Worm (Caenorhabditis elegans) whole organism, early embryonic: ENCODE results near the gene Y45G5AM.9.

ENCODE experiments used
- B0310.2 ChIP-seq: sonication (generic microtip); optimal IDR thresholded peaks from 2 replicates; lab custom pipeline; 2016; ENCODE audit warnings: mild to moderate bottlenecking, missing genetic modification characterization, missing compliant biosample characterization
- F13C5.2 ChIP-seq: sonication (generic microtip); optimal IDR thresholded peaks from 2 replicates; lab custom pipeline; 2017; ENCODE audit warnings: mild to moderate bottlenecking, missing genetic modification characterization, inconsistent platforms, missing compliant biosample characterization
- aly-1 ChIP-seq: sonication (generic microtip); optimal IDR thresholded peaks from 2 replicates; lab custom pipeline; 2016; ENCODE audit warnings: missing genetic modification characterization, missing compliant biosample characterization
- ama-1 ChIP-seq: fragments of 150-350 bp; optimal IDR thresholded peaks from 2 replicates; lab custom pipeline; 2014
- ceh-13 ChIP-seq: fragments of 200-800 bp; sonication (Bioruptor generic); optimal IDR thresholded peaks from 2 replicates; lab custom pipeline; 2018; ENCODE audit warnings: mild to moderate bottlenecking, missing genetic modification characterization, missing compliant biosample characterization
- ceh-36 ChIP-seq: sonication (generic microtip); optimal IDR thresholded peaks from 2 replicates; lab custom pipeline; 2016; ENCODE audit warnings: missing genetic modification characterization, inconsistent platforms, missing compliant biosample characterization
- ets-7 ChIP-seq: sonication (generic microtip); optimal IDR thresholded peaks from 2 replicates; lab custom pipeline; 2016; ENCODE audit warnings: missing genotype, missing genetic modification characterization, missing compliant biosample characterization
- hmbx-1 ChIP-seq: sonication (generic microtip); optimal IDR thresholded peaks from 2 replicates; lab custom pipeline; 2016; ENCODE audit warnings: mild to moderate bottlenecking, missing genetic modification characterization, missing compliant biosample characterization
- hmg-4 ChIP-seq: fragments of 200-800 bp; sonication (Bioruptor generic); optimal IDR thresholded peaks from 2 replicates; lab custom pipeline; 2018; ENCODE audit warnings: mild to moderate bottlenecking, missing genetic modification characterization, missing compliant biosample characterization
- hnd-1 ChIP-seq: sonication (generic microtip); optimal IDR thresholded peaks from 2 replicates; lab custom pipeline; 2016; ENCODE audit warnings: missing genetic modification characterization, missing compliant biosample characterization
- scrt-1 ChIP-seq: fragments of 200-800 bp; sonication (Bioruptor generic); IDR thresholded peaks from 2 replicates; pipeline ENCODE4 v1.3.6; 2022; ENCODE audit warnings: missing genetic modification characterization, missing compliant biosample characterization
- tbx-11 ChIP-seq: fragments of 200-800 bp; sonication (Bioruptor generic); IDR thresholded peaks from 2 replicates; pipeline ENCODE4 v1.3.6; 2022; ENCODE audit warnings: missing genetic modification characterization, missing compliant biosample characterization
- tbx-37 ChIP-seq: fragments of 200-800 bp; sonication (Bioruptor generic); conservative IDR thresholded peaks from 2 replicates; pipeline ENCODE4 v1.3.6; 2022; ENCODE audit warnings: missing genetic modification reagents, missing genetic modification characterization, missing compliant biosample characterization
- tra-4 ChIP-seq: sonication (generic microtip); optimal IDR thresholded peaks from 2 replicates; lab custom pipeline; 2017; ENCODE audit warnings: missing genetic modification characterization, missing compliant biosample characterization

DNA sequence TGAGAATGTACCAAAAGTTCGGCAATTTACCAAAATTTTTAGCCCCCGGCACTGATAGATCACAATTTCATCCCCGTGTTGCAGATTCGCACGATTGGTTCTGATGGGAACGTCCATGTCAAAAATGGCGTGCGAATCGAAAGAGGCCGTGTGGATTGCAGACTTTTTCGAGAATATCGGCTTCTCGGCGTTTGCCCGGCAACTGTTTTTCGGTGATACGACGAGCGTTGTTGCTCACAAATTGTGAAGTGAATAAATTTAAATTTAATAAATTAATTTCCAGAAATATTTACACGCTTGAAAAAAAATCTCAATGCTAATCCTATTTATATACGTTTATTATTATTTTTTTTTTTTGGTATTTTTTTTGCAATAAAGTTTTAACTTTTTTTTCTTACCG, 4.8 kb downstream of the Y45G5AM.9 start:
- TF ChIP-seq tbx-37 (GFP tag; lab: Robert Waterston, UW): no peak
- TF ChIP-seq ets-7: no peak
- no peak for TF ChIP-seq ceh-13 (GFP tag; lab: Kevin White, UChicago)
- TF ChIP-seq tra-4 (tag; lab: Kevin White, UChicago): no peak
- TF ChIP-seq ama-1 (lab: Kevin White, UChicago): no peak
- no peak for TF ChIP-seq ceh-36
- TF ChIP-seq aly-1 (tag; lab: Kevin White, UChicago): no peak
- no peak for TF ChIP-seq F13C5.2 (tag; lab: Kevin White, UChicago)
- TF ChIP-seq hnd-1 (tag; lab: Kevin White, UChicago): no peak
- TF ChIP-seq hmg-4 (GFP tag; lab: Kevin White, UChicago): no peak
- no peak for TF ChIP-seq tbx-11 (GFP tag; lab: Robert Waterston, UW)
- TF ChIP-seq hmbx-1 (tag; lab: Kevin White, UChicago): no peak
- no peak for TF ChIP-seq B0310.2
- TF ChIP-seq scrt-1 (GFP tag; lab: Robert Waterston, UW): no peak
